Fruit fly (Drosophila melanogaster) whole organism: ENCODE results near the gene cold.

ENCODE experiments used
- CG8478 ChIP-seq: fragments of >200 bp; optimal IDR thresholded peaks from 2 replicates; lab custom pipeline; 2018; ENCODE audit warnings: inconsistent platforms
- psq ChIP-seq: fragments of >200 bp; optimal IDR thresholded peaks from 2 replicates; lab custom pipeline; 2017
- usp ChIP-seq: fragments of >200 bp; optimal IDR thresholded peaks from 2 replicates; lab custom pipeline; 2017; ENCODE audit warnings: missing biosample characterization, missing genetic modification characterization, mixed read lengths

- TF ChIP-seq psq (lab: Kevin White, UChicago): no peak
- peak; percentile 34 for TF ChIP-seq CG8478 (lab: Kevin White, UChicago)
- TF ChIP-seq usp (GFP tag; lab: Kevin White, UChicago): no peak
Observed at dm6 chr2L:547978-548377, 26.1 kb upstream of the cold start.
